Fruit fly (Drosophila melanogaster) whole organism, embryonic: ENCODE measurements around the gene CG10943.
A peak's percentile ranks its signal among the peaks of the same experiment; 100 is the strongest.

ENCODE experiments used
- ATbp ChIP-seq: fragments of 200-800 bp; sonication (Bioruptor generic); optimal IDR thresholded peaks from 2 replicates; lab custom pipeline; 2017; ENCODE audit warnings: missing biosample characterization, mild to moderate bottlenecking, missing genetic modification characterization, missing genetic modification reagents
- Adf1 ChIP-seq: fragments of 200-800 bp; sonication (Bioruptor generic); IDR thresholded peaks from 2 replicates; pipeline ENCODE4 v1.3.6; 2022; ENCODE audit warnings: missing biosample characterization, missing genetic modification characterization
- Atf6 ChIP-seq: fragments of 200-800 bp; sonication (Bioruptor generic); IDR thresholded peaks from 2 replicates; pipeline ENCODE4 v1.3.6; 2022; ENCODE audit warnings: missing biosample characterization, missing genetic modification characterization
- Bgb ChIP-seq: fragments of 200-800 bp; sonication (Bioruptor generic); IDR thresholded peaks from 2 replicates; pipeline ENCODE4 v1.3.6; 2022; ENCODE audit warnings: missing biosample characterization, missing genetic modification characterization; ENCODE audit not compliant: partially characterized antibody
- CG10147 ChIP-seq: fragments of 200-800 bp; sonication (Bioruptor generic); optimal IDR thresholded peaks from 2 replicates; lab custom pipeline; 2019; ENCODE audit warnings: missing biosample characterization, mild to moderate bottlenecking, missing genetic modification characterization, moderate library complexity
- CG11398 ChIP-seq: fragments of 200-800 bp; sonication (Bioruptor generic); optimal IDR thresholded peaks from 2 replicates; lab custom pipeline; 2016; ENCODE audit warnings: missing biosample characterization, missing genetic modification characterization
- CG11504 ChIP-seq: fragments of 200-800 bp; sonication (Bioruptor generic); optimal IDR thresholded peaks from 3 replicates; lab custom pipeline; 2019; ENCODE audit warnings: missing biosample characterization, mild to moderate bottlenecking, missing genetic modification characterization, moderate library complexity
- CG12155 ChIP-seq: fragments of 200-800 bp; sonication (Bioruptor generic); optimal IDR thresholded peaks from 3 replicates; lab custom pipeline; 2016; ENCODE audit warnings: missing biosample characterization, missing genetic modification characterization
- CG13287 ChIP-seq: fragments of 200-800 bp; sonication (Bioruptor generic); IDR thresholded peaks from 2 replicates; pipeline ENCODE4 v1.3.6; 2022; ENCODE audit warnings: missing biosample characterization, missing genetic modification characterization; ENCODE audit not compliant: partially characterized antibody
- CG13894 ChIP-seq: fragments of 200-800 bp; sonication (Bioruptor generic); optimal IDR thresholded peaks from 3 replicates; lab custom pipeline; 2018; ENCODE audit warnings: missing biosample characterization, mild to moderate bottlenecking, missing genetic modification characterization, moderate library complexity
- CG14441 ChIP-seq: fragments of 200-800 bp; sonication (Bioruptor generic); IDR thresholded peaks from 2 replicates; pipeline ENCODE4 v1.3.6; 2022; ENCODE audit warnings: missing biosample characterization, missing genetic modification characterization
- CG16813 ChIP-seq: fragments of 200-800 bp; sonication (Bioruptor generic); IDR thresholded peaks from 3 replicates; pipeline ENCODE4 v1.3.6; 2022; ENCODE audit warnings: missing biosample characterization, missing genetic modification characterization; ENCODE audit not compliant: partially characterized antibody
- CG17359 ChIP-seq: fragments of 200-800 bp; sonication (Bioruptor generic); optimal IDR thresholded peaks from 3 replicates; lab custom pipeline; 2018; ENCODE audit warnings: missing biosample characterization, mild to moderate bottlenecking, missing genetic modification characterization, moderate library complexity
- CG2129 ChIP-seq: fragments of 200-800 bp; sonication (Bioruptor generic); IDR thresholded peaks from 2 replicates; pipeline ENCODE4 v1.3.6; 2022; ENCODE audit warnings: missing biosample characterization, missing genetic modification characterization; ENCODE audit not compliant: partially characterized antibody
- CG2678 ChIP-seq: fragments of 200-800 bp; sonication (Bioruptor generic); optimal IDR thresholded peaks from 3 replicates; lab custom pipeline; 2019; ENCODE audit warnings: missing biosample characterization, mild to moderate bottlenecking, missing genetic modification characterization, moderate library complexity
- CG2875 ChIP-seq: fragments of 200-800 bp; sonication (Bioruptor generic); optimal IDR thresholded peaks from 2 replicates; lab custom pipeline; 2017; ENCODE audit warnings: missing biosample characterization, mild to moderate bottlenecking, missing genetic modification characterization, missing genetic modification reagents
- CG3163 ChIP-seq: fragments of 200-800 bp; sonication (Bioruptor generic); optimal IDR thresholded peaks from 3 replicates; lab custom pipeline; 2016; ENCODE audit warnings: missing biosample characterization, missing genetic modification characterization
- CG32532 ChIP-seq: fragments of 200-800 bp; sonication (Bioruptor generic); IDR thresholded peaks from 2 replicates; pipeline ENCODE4 v1.3.6; 2022; ENCODE audit warnings: missing biosample characterization, missing genetic modification characterization
- CG32772 ChIP-seq: fragments of 200-800 bp; sonication (Bioruptor generic); IDR thresholded peaks from 2 replicates; pipeline ENCODE4 v1.3.6; 2022; ENCODE audit warnings: missing biosample characterization, missing genetic modification characterization
- CG34224 ChIP-seq: fragments of 200-800 bp; sonication (Bioruptor generic); IDR thresholded peaks from 3 replicates; pipeline ENCODE4 v1.3.6; 2022; ENCODE audit warnings: missing biosample characterization, missing genetic modification characterization; ENCODE audit not compliant: partially characterized antibody
- CG43689 ChIP-seq: fragments of 200-800 bp; sonication (Bioruptor generic); IDR thresholded peaks from 2 replicates; pipeline ENCODE4 v1.3.6; 2022; ENCODE audit warnings: missing biosample characterization, missing genetic modification characterization
- CG6854 ChIP-seq: fragments of 200-800 bp; sonication (Bioruptor generic); optimal IDR thresholded peaks from 3 replicates; lab custom pipeline; 2017; ENCODE audit warnings: missing biosample characterization, mild to moderate bottlenecking, missing genetic modification characterization
- CoRest ChIP-seq: fragments of 200-800 bp; sonication (Bioruptor generic); optimal IDR thresholded peaks from 3 replicates; lab custom pipeline; 2018; ENCODE audit warnings: missing biosample characterization, mild to moderate bottlenecking, missing genetic modification characterization, moderate library complexity
- Fer1 ChIP-seq: fragments of 200-800 bp; sonication (Bioruptor generic); optimal IDR thresholded peaks from 2 replicates; lab custom pipeline; 2017; ENCODE audit warnings: missing biosample characterization, mild to moderate bottlenecking, missing genetic modification characterization
- HLH54F ChIP-seq: fragments of 200-800 bp; sonication (Bioruptor generic); optimal IDR thresholded peaks from 3 replicates; lab custom pipeline; 2016; ENCODE audit warnings: missing biosample characterization, missing genetic modification characterization
- NfI ChIP-seq: fragments of 200-800 bp; sonication (Bioruptor generic); optimal IDR thresholded peaks from 3 replicates; lab custom pipeline; 2018; ENCODE audit warnings: missing biosample characterization, mild to moderate bottlenecking, missing genetic modification characterization, moderate library complexity
- Pdp1 ChIP-seq, 2 experiments: fragments of 200-800 bp; sonication (Bioruptor generic); optimal IDR thresholded peaks; 3 replicates each; lab custom pipeline; 2016; ENCODE audit warnings: missing biosample characterization in 2 of 2, missing genetic modification characterization in 2 of 2, mild to moderate bottlenecking in 1 of 2, moderate library complexity in 1 of 2
- Scr ChIP-seq: fragments of 200-800 bp; sonication (Bioruptor generic); IDR thresholded peaks from 2 replicates; pipeline ENCODE4 v1.3.6; 2022; ENCODE audit warnings: missing biosample characterization, missing genetic modification characterization; ENCODE audit not compliant: partially characterized antibody
- Sin3A ChIP-seq: fragments of >200 bp; optimal IDR thresholded peaks from 2 replicates; lab custom pipeline; 2018
- Sox102F ChIP-seq: fragments of 200-800 bp; sonication (Bioruptor generic); optimal IDR thresholded peaks from 2 replicates; lab custom pipeline; 2018; ENCODE audit warnings: missing biosample characterization, mild to moderate bottlenecking, missing genetic modification characterization, moderate library complexity
- Stat92E ChIP-seq, 3 experiments: fragments of >200 bp in 2 of 3; fragments of 200-800 bp in 1 of 3; sonication (Bioruptor generic) in 1 of 3; optimal IDR thresholded peaks; 2 replicates each; lab custom pipeline; 2017 to 2019; ENCODE audit warnings: missing biosample characterization in 3 of 3, missing genetic modification characterization in 3 of 3, mild to moderate bottlenecking in 1 of 3, moderate library complexity in 1 of 3
- Trl ChIP-seq, 3 experiments: fragments of >200 bp in 2 of 3; fragments of 200-800 bp in 1 of 3; sonication (Bioruptor generic) in 1 of 3; optimal IDR thresholded peaks; 2 replicates in 1 of 3; 3 replicates in 2 of 3; lab custom pipeline; 2016 to 2017; ENCODE audit warnings: missing biosample characterization in 1 of 3, missing genetic modification characterization in 1 of 3
- bbx ChIP-seq: fragments of 200-800 bp; sonication (Bioruptor generic); IDR thresholded peaks from 2 replicates; pipeline ENCODE4 v1.3.6; 2022; ENCODE audit warnings: missing biosample characterization, missing genetic modification characterization; ENCODE audit not compliant: partially characterized antibody
- ci ChIP-seq: fragments of 200-800 bp; sonication (Bioruptor generic); IDR thresholded peaks from 3 replicates; pipeline ENCODE4 v1.3.6; 2022; ENCODE audit warnings: missing biosample characterization, missing genetic modification characterization
- dpn ChIP-seq, 2 experiments: fragments of 200-800 bp; sonication (Bioruptor generic); optimal IDR thresholded peaks; 3 replicates each; lab custom pipeline; 2016; ENCODE audit warnings: missing biosample characterization in 2 of 2, missing genetic modification characterization in 2 of 2
- fd3F ChIP-seq: fragments of 200-800 bp; sonication (Bioruptor generic); optimal IDR thresholded peaks from 2 replicates; lab custom pipeline; 2018; ENCODE audit warnings: missing biosample characterization, mild to moderate bottlenecking, missing genetic modification characterization, moderate library complexity
- inv ChIP-seq: fragments of 200-800 bp; sonication (Bioruptor generic); IDR thresholded peaks from 2 replicates; pipeline ENCODE4 v1.3.6; 2022; ENCODE audit warnings: missing biosample characterization, missing genetic modification characterization; ENCODE audit not compliant: partially characterized antibody
- kni ChIP-seq: fragments of 200-800 bp; sonication (Bioruptor generic); optimal IDR thresholded peaks from 3 replicates; lab custom pipeline; 2017; ENCODE audit warnings: mild to moderate bottlenecking, missing biosample characterization, missing genetic modification reagents, missing genetic modification characterization
- lov ChIP-seq, 2 experiments: fragments of 200-800 bp in 1 of 2; fragments of >200 bp in 1 of 2; sonication (Bioruptor generic) in 1 of 2; IDR thresholded peaks in 1 of 2; optimal IDR thresholded peaks in 1 of 2; 2 replicates in 1 of 2; 3 replicates in 1 of 2; pipeline versions ENCODE4 v1.3.6 to Lab custom; 2017 to 2022; ENCODE audit warnings: missing biosample characterization in 1 of 2, missing genetic modification characterization in 1 of 2
- mam ChIP-seq: fragments of 200-800 bp; sonication (Bioruptor generic); optimal IDR thresholded peaks from 3 replicates; lab custom pipeline; 2016; ENCODE audit warnings: missing biosample characterization, missing genetic modification characterization
- nau ChIP-seq: fragments of 200-800 bp; sonication (Bioruptor generic); optimal IDR thresholded peaks from 3 replicates; lab custom pipeline; 2017; ENCODE audit warnings: missing biosample characterization, mild to moderate bottlenecking, missing genetic modification characterization, missing genetic modification reagents
- sd ChIP-seq: fragments of 200-800 bp; sonication (Bioruptor generic); optimal IDR thresholded peaks from 3 replicates; lab custom pipeline; 2018; ENCODE audit warnings: missing biosample characterization, mild to moderate bottlenecking, missing genetic modification characterization, moderate library complexity
- slbo ChIP-seq: fragments of 200-800 bp; sonication (Bioruptor generic); IDR thresholded peaks from 2 replicates; pipeline ENCODE4 v1.3.6; 2022; ENCODE audit warnings: missing biosample characterization, missing genetic modification characterization
- sna ChIP-seq: fragments of 200-800 bp; sonication (Bioruptor generic); IDR thresholded peaks from 2 replicates; pipeline ENCODE4 v1.3.6; 2022; ENCODE audit warnings: missing biosample characterization, missing genetic modification characterization; ENCODE audit not compliant: partially characterized antibody
- tna ChIP-seq: fragments of 200-800 bp; sonication (Bioruptor generic); IDR thresholded peaks from 2 replicates; pipeline ENCODE4 v1.3.6; 2022; ENCODE audit warnings: missing biosample characterization, missing genetic modification characterization; ENCODE audit not compliant: partially characterized antibody

CG10943 gene

dm6 chr3L:12833354-12833753 is 29.4 kb downstream of the CG10943 start (continued):
- TF ChIP-seq CG2129 (GFP tag; lab: Robert Waterston, UW) = no peak
- TF ChIP-seq Sin3A (lab: Kevin White, UChicago) = no peak
- no peak for TF ChIP-seq NfI (GFP tag; lab: Kevin White, UChicago)
- no peak for TF ChIP-seq CG17359 (tag; lab: Kevin White, UChicago)
- peak; percentile 30 for TF ChIP-seq kni (GFP tag; lab: Kevin White, UChicago)
- TF ChIP-seq dpn (GFP tag; optimal IDR thresholded peaks at IDR 0.05; lab: Kevin White, UChicago) = no peak
- no peak for TF ChIP-seq CG43689
- TF ChIP-seq CG12155 (GFP tag; lab: Kevin White, UChicago) = no peak

- peak; percentile 42; the same call in 1 of the 2 replicates for TF ChIP-seq Bgb
- peak; percentile 58 for TF ChIP-seq bbx (GFP tag; lab: Robert Waterston, UW)
- no peak for TF ChIP-seq CG32772 (GFP tag; lab: Robert Waterston, UW)
- TF ChIP-seq CG2678 = peak; percentile 19
- TF ChIP-seq Atf6 (GFP tag; lab: Robert Waterston, UW) = peak; percentile 16; the same call in 1 of the 2 replicates
- 0 out of 2 replicates have a peak, but pooled peaks have one; percentile 33 for TF ChIP-seq CG13287
- 0 out of 2 replicates have a peak, but pooled peaks have one; percentile 31 for TF ChIP-seq Scr (GFP tag; lab: Robert Waterston, UW)
- peak; percentile 5; the same call in 1 of the 2 replicates for TF ChIP-seq Adf1 (GFP tag; lab: Robert Waterston, UW)
- peak; percentile 76 for TF ChIP-seq CG11504
- TF ChIP-seq CG10147 = peak; percentile 10
- peak; percentile 19 for TF ChIP-seq CG6854 (GFP tag; lab: Kevin White, UChicago)
- TF ChIP-seq CG14441 (GFP tag; lab: Robert Waterston, UW) = no peak
- TF ChIP-seq sd (tag; lab: Kevin White, UChicago) = peak; percentile 69
- TF ChIP-seq CG3163 (GFP tag; lab: Kevin White, UChicago) = peak; percentile 75
- peak; percentile 79 to 88 for TF ChIP-seq Trl (optimal IDR thresholded peaks at IDR 0.05; lab: Kevin White, UChicago)
- peak; percentile 12 for TF ChIP-seq Trl (GFP tag; optimal IDR thresholded peaks at IDR 0.05; lab: Kevin White, UChicago)
- peak; percentile 15 for TF ChIP-seq CG2875 (GFP tag; lab: Kevin White, UChicago)
- no peak for TF ChIP-seq fd3F (GFP tag; lab: Kevin White, UChicago)
- TF ChIP-seq lov (optimal IDR thresholded peaks at IDR 0.05; lab: Kevin White, UChicago) = no peak
- no peak for TF ChIP-seq lov (GFP tag; IDR thresholded peaks at IDR 0.05; lab: Robert Waterston, UW)
- peak in 1 of 2 experiments; percentile 20 for TF ChIP-seq Pdp1 (GFP tag; optimal IDR thresholded peaks at IDR 0.05; lab: Kevin White, UChicago)
- TF ChIP-seq HLH54F (GFP tag; lab: Kevin White, UChicago) = no peak
- TF ChIP-seq CG32532 (GFP tag; lab: Robert Waterston, UW) = peak; percentile 43; the same call in 1 of the 2 replicates
- TF ChIP-seq Sox102F (GFP tag; lab: Kevin White, UChicago) = no peak
- no peak for TF ChIP-seq CG16813 (GFP tag; lab: Robert Waterston, UW)
- TF ChIP-seq Fer1 (GFP tag; lab: Kevin White, UChicago) = peak; percentile 45
- 0 out of 2 replicates have a peak, but pooled peaks have one; percentile 40 for TF ChIP-seq sna
- TF ChIP-seq CG13894 (tag; lab: Kevin White, UChicago) = peak; percentile 59
- no peak for TF ChIP-seq tna (GFP tag; lab: Robert Waterston, UW)
- TF ChIP-seq CG11398 (GFP tag; lab: Kevin White, UChicago) = no peak
- TF ChIP-seq ATbp (GFP tag; lab: Kevin White, UChicago) = no peak
- peak; percentile 31 for TF ChIP-seq nau (GFP tag; lab: Kevin White, UChicago)
- TF ChIP-seq Stat92E (GFP tag; optimal IDR thresholded peaks at IDR 0.05; lab: Kevin White, UChicago) = peak in 1 of 3 experiments; percentile 23
- peak; percentile 78; the same call in 2 of the 3 replicates for TF ChIP-seq ci
- no peak for TF ChIP-seq mam (GFP tag; lab: Kevin White, UChicago)
- 0 out of 2 replicates have a peak, but pooled peaks have one; percentile 3 for TF ChIP-seq slbo (GFP tag; lab: Robert Waterston, UW)
- TF ChIP-seq CG34224 (GFP tag; lab: Robert Waterston, UW) = 0 out of 3 replicates have a peak, but pooled peaks have one; percentile 30
- TF ChIP-seq CoRest (tag; lab: Kevin White, UChicago) = no peak
- TF ChIP-seq inv (GFP tag; lab: Robert Waterston, UW) = no peak
These were observed 30.3 kb downstream of the CG10943 start for dm6 chr3L:12832355-12832881.
